Comparison of ENCODE assay signal across 4 worm cellular contexts in genomic region chrIII:5603439-5603986, ce11.
TF ChIP-seq lines count a peak whose summit lies in the region.

Gene madf-11, minus strand, starts transcription at chrIII:5603489.

TF ChIP-seq in whole organism, L2 larva, 48 proteins besides CTCF, POLR2A, EP300 and RAD21 (continues in another document):
- TF ChIP-seq nhr-11 (tag; optimal IDR thresholded peaks at IDR 0.05; lab: Kevin White, UChicago), result no peak
- TF ChIP-seq skn-1 (tag; optimal IDR thresholded peaks at IDR 0.05; lab: Kevin White, UChicago), result no peak
- peak; percentile 65 for TF ChIP-seq gmeb-1 (tag; optimal IDR thresholded peaks at IDR 0.05; lab: Kevin White, UChicago)
- peak; percentile 77 for TF ChIP-seq C34F6.9 (tag; optimal IDR thresholded peaks at IDR 0.05; lab: Kevin White, UChicago)
- TF ChIP-seq fos-1 (tag; optimal IDR thresholded peaks at IDR 0.05; lab: Kevin White, UChicago), result peak; percentile 59
- no peak for TF ChIP-seq nhr-77 (tag; optimal IDR thresholded peaks at IDR 0.05; lab: Kevin White, UChicago)
- no peak for TF ChIP-seq dmd-4 (tag; optimal IDR thresholded peaks at IDR 0.05; lab: Kevin White, UChicago)
- TF ChIP-seq nhr-23 (tag; optimal IDR thresholded peaks at IDR 0.05; lab: Kevin White, UChicago), result no peak
- TF ChIP-seq ztf-4 (tag; optimal IDR thresholded peaks at IDR 0.05; lab: Kevin White, UChicago), result no peak
- TF ChIP-seq lin-13 (GFP tag; optimal IDR thresholded peaks at IDR 0.05; lab: Kevin White, UChicago), result peak; percentile 70
- no peak for TF ChIP-seq ZK546.5 (tag; optimal IDR thresholded peaks at IDR 0.05; lab: Kevin White, UChicago)
- TF ChIP-seq mab-5 (tag; optimal IDR thresholded peaks at IDR 0.05; lab: Kevin White, UChicago), result peak; percentile 53
- TF ChIP-seq sma-9 (GFP tag; optimal IDR thresholded peaks at IDR 0.05; lab: Kevin White, UChicago), result peak; percentile 41
- TF ChIP-seq sma-9 (tag; optimal IDR thresholded peaks at IDR 0.05; lab: Kevin White, UChicago), result no peak
- TF ChIP-seq elt-3 (tag; optimal IDR thresholded peaks at IDR 0.05; lab: Kevin White, UChicago), result no peak
- peak; percentile 4 for TF ChIP-seq blmp-1 (tag; optimal IDR thresholded peaks at IDR 0.05; lab: Kevin White, UChicago; ENCODE audit: insufficient read depth)
- TF ChIP-seq F13H6.1 (tag; optimal IDR thresholded peaks at IDR 0.05; lab: Kevin White, UChicago), result peak; percentile 50
- TF ChIP-seq elt-1 (tag; optimal IDR thresholded peaks at IDR 0.05; lab: Kevin White, UChicago), result no peak
- peak; percentile 27 to 66 for TF ChIP-seq mdl-1 (tag; optimal IDR thresholded peaks at IDR 0.05; lab: Kevin White, UChicago)
- TF ChIP-seq egl-27 (tag; optimal IDR thresholded peaks at IDR 0.05; lab: Kevin White, UChicago), result no peak
- peak; percentile 58 for TF ChIP-seq sma-3 (GFP tag; optimal IDR thresholded peaks at IDR 0.05; lab: Kevin White, UChicago)
- TF ChIP-seq unc-62 (GFP tag; optimal IDR thresholded peaks at IDR 0.05; lab: Kevin White, UChicago), result no peak
- TF ChIP-seq ztf-11 (tag; optimal IDR thresholded peaks at IDR 0.05; lab: Kevin White, UChicago), result no peak
- no peak for TF ChIP-seq lin-39 (tag; optimal IDR thresholded peaks at IDR 0.05; lab: Kevin White, UChicago)

TF ChIP-seq in whole organism, L4 larva, 104 proteins besides CTCF, POLR2A, EP300 and RAD21 (continues in another document):
- TF ChIP-seq pha-4 (GFP tag; IDR thresholded peaks at IDR 0.05; lab: Robert Waterston, UW), result no peak
- no peak for TF ChIP-seq pha-4 (tag; optimal IDR thresholded peaks at IDR 0.05; lab: Kevin White, UChicago)
- TF ChIP-seq gei-8 (GFP tag; optimal IDR thresholded peaks at IDR 0.05; lab: Kevin White, UChicago), result no peak
- TF ChIP-seq lin-1 (GFP tag; IDR thresholded peaks at IDR 0.05; lab: Robert Waterston, UW), result no peak
- TF ChIP-seq zfp-3 (GFP tag; conservative IDR thresholded peaks at IDR 0.05; lab: Robert Waterston, UW), result no peak
- no peak for TF ChIP-seq Y5F2A.4 (GFP tag; optimal IDR thresholded peaks at IDR 0.05; lab: Kevin White, UChicago)
- no peak for TF ChIP-seq Y48G9A.11 (GFP tag; IDR thresholded peaks at IDR 0.05; lab: Robert Waterston, UW)
- no peak for TF ChIP-seq F44E2.7 (GFP tag; IDR thresholded peaks at IDR 0.05; lab: Robert Waterston, UW)
- TF ChIP-seq nhr-102 (tag; optimal IDR thresholded peaks at IDR 0.05; lab: Kevin White, UChicago), result no peak
- peak; percentile 99 for TF ChIP-seq aha-1 (tag; lab: Kevin White, UChicago)
- TF ChIP-seq nhr-237 (tag; optimal IDR thresholded peaks at IDR 0.05; lab: Kevin White, UChicago), result no peak
- no peak for TF ChIP-seq zfp-2 (tag; optimal IDR thresholded peaks at IDR 0.05; lab: Kevin White, UChicago)
- 0 out of 2 replicates have a peak, but pooled peaks have one; percentile 41 for TF ChIP-seq ceh-20 (GFP tag; IDR thresholded peaks at IDR 0.05; lab: Robert Waterston, UW)
- no peak for TF ChIP-seq lin-39 (tag; optimal IDR thresholded peaks at IDR 0.05; lab: Kevin White, UChicago)
- peak; percentile 62 for TF ChIP-seq dmd-6 (GFP tag; IDR thresholded peaks at IDR 0.05; lab: Robert Waterston, UW)
- no peak for TF ChIP-seq F37D6.2 (tag; optimal IDR thresholded peaks at IDR 0.05; lab: Kevin White, UChicago)
- no peak for TF ChIP-seq dmd-8 (GFP tag; IDR thresholded peaks at IDR 0.05; lab: Robert Waterston, UW)
- TF ChIP-seq T26A8.4 (GFP tag; IDR thresholded peaks at IDR 0.05; lab: Robert Waterston, UW), result peak; percentile 37; the same call in 1 of the 2 replicates
- no peak for TF ChIP-seq skn-1 (tag; optimal IDR thresholded peaks at IDR 0.05; lab: Kevin White, UChicago)
- TF ChIP-seq lir-3 (tag; optimal IDR thresholded peaks at IDR 0.05; lab: Kevin White, UChicago), result no peak
- no peak for TF ChIP-seq ama-1 (optimal IDR thresholded peaks at IDR 0.05; lab: Kevin White, UChicago)
- no peak for TF ChIP-seq lin-29 (GFP tag; IDR thresholded peaks at IDR 0.05; lab: Robert Waterston, UW)
- no peak for TF ChIP-seq nhr-25 (tag; optimal IDR thresholded peaks at IDR 0.05; lab: Kevin White, UChicago; ENCODE audit: borderline replicate concordance, insufficient read depth)
- TF ChIP-seq fos-1 (tag; optimal IDR thresholded peaks at IDR 0.05; lab: Kevin White, UChicago), result no peak
- TF ChIP-seq madf-9 (GFP tag; conservative IDR thresholded peaks at IDR 0.05; lab: Robert Waterston, UW), result 0 out of 2 replicates have a peak, but pooled peaks have one; percentile 44

TF ChIP-seq in whole organism, late embryonic, 69 proteins besides CTCF, POLR2A, EP300 and RAD21 (continues in another document):
- TF ChIP-seq ceh-19 (GFP tag; optimal IDR thresholded peaks at IDR 0.05; lab: Kevin White, UChicago) (peak; percentile 29), ceh-24 (tag; optimal IDR thresholded peaks at IDR 0.05; lab: Kevin White, UChicago) (no peak), npax-4 (tag; optimal IDR thresholded peaks at IDR 0.05; lab: Kevin White, UChicago) (no peak), pax-1 (tag; optimal IDR thresholded peaks at IDR 0.05; lab: Kevin White, UChicago) (peak; percentile 3), dmd-4 (tag; optimal IDR thresholded peaks at IDR 0.05; lab: Kevin White, UChicago; ENCODE audit: borderline replicate concordance) (peak; percentile 49), elt-4 (tag; optimal IDR thresholded peaks at IDR 0.05; lab: Kevin White, UChicago) (no peak), K09A11.1 (tag; optimal IDR thresholded peaks at IDR 0.05; lab: Kevin White, UChicago; ENCODE audit: insufficient read depth) (no peak), ets-4 (tag; optimal IDR thresholded peaks at IDR 0.05; lab: Kevin White, UChicago) (peak; percentile 98), nfya-1 (tag; optimal IDR thresholded peaks at IDR 0.05; lab: Kevin White, UChicago) (peak; percentile 46), nhr-11 (tag; optimal IDR thresholded peaks at IDR 0.05; lab: Kevin White, UChicago) (no peak), fax-1 (tag; optimal IDR thresholded peaks at IDR 0.05; lab: Kevin White, UChicago) (peak; percentile 37), ceh-14 (tag; optimal IDR thresholded peaks at IDR 0.05; lab: Kevin White, UChicago) (peak; percentile 46), ceh-2 (tag; optimal IDR thresholded peaks at IDR 0.05; lab: Kevin White, UChicago) (peak; percentile 82), ceh-48 (tag; optimal IDR thresholded peaks at IDR 0.05; lab: Kevin White, UChicago) (peak; percentile 64), F13H6.1 (tag; optimal IDR thresholded peaks at IDR 0.05; lab: Kevin White, UChicago) (peak; percentile 18), pha-2 (tag; optimal IDR thresholded peaks at IDR 0.05; lab: Kevin White, UChicago) (peak; percentile 21), ceh-18 (tag; optimal IDR thresholded peaks at IDR 0.05; lab: Kevin White, UChicago) (peak; percentile 26), odd-2 (tag; optimal IDR thresholded peaks at IDR 0.05; lab: Kevin White, UChicago) (no peak), C08G9.2 (tag; optimal IDR thresholded peaks at IDR 0.05; lab: Kevin White, UChicago) (peak; percentile 88), rnt-1 (tag; optimal IDR thresholded peaks at IDR 0.05; lab: Kevin White, UChicago) (peak; percentile 74), mec-3 (tag; optimal IDR thresholded peaks at IDR 0.05; lab: Kevin White, UChicago; ENCODE audit: borderline replicate concordance) (peak; percentile 82), tbx-7 (tag; optimal IDR thresholded peaks at IDR 0.05; lab: Kevin White, UChicago) (peak; percentile 70), hlh-8 (tag; optimal IDR thresholded peaks at IDR 0.05; lab: Kevin White, UChicago) (peak; percentile 67), pha-4 (tag; optimal IDR thresholded peaks at IDR 0.05; lab: Kevin White, UChicago) (no peak), ttx-3 (tag; optimal IDR thresholded peaks at IDR 0.05; lab: Kevin White, UChicago) (no peak)

TF ChIP-seq in whole organism, mixed stage, embryonic, 35 proteins besides CTCF, POLR2A, EP300 and RAD21:
- TF ChIP-seq ceh-39 (tag; optimal IDR thresholded peaks at IDR 0.05; lab: Kevin White, UChicago), result peak; percentile 72
- peak; percentile 60 for TF ChIP-seq ham-2 (GFP tag; optimal IDR thresholded peaks at IDR 0.05; lab: Kevin White, UChicago)
- no peak for TF ChIP-seq elt-1 (tag; optimal IDR thresholded peaks at IDR 0.05; lab: Kevin White, UChicago; ENCODE audit: borderline replicate concordance, insufficient read depth)
- TF ChIP-seq pha-4 (tag; optimal IDR thresholded peaks at IDR 0.05; lab: Kevin White, UChicago), result peak; percentile 71
- TF ChIP-seq sptf-1 (tag; optimal IDR thresholded peaks at IDR 0.05; lab: Kevin White, UChicago), result peak; percentile 58
- peak; percentile 17 for TF ChIP-seq M03D4.4 (tag; optimal IDR thresholded peaks at IDR 0.05; lab: Kevin White, UChicago)
- peak; percentile 3 for TF ChIP-seq hlh-1 (tag; optimal IDR thresholded peaks at IDR 0.05; lab: Kevin White, UChicago)
- TF ChIP-seq ces-1 (GFP tag; optimal IDR thresholded peaks at IDR 0.05; lab: Kevin White, UChicago), result no peak
- TF ChIP-seq nhr-237 (tag; optimal IDR thresholded peaks at IDR 0.05; lab: Kevin White, UChicago), result peak; percentile 34
- TF ChIP-seq snpc-4 (tag; optimal IDR thresholded peaks at IDR 0.05; lab: Kevin White, UChicago), result no peak
- peak; percentile 49 for TF ChIP-seq lsy-2 (tag; optimal IDR thresholded peaks at IDR 0.05; lab: Kevin White, UChicago)
- TF ChIP-seq unc-120 (tag; optimal IDR thresholded peaks at IDR 0.05; lab: Kevin White, UChicago; ENCODE audit: poor library complexity, severe bottlenecking), result peak; percentile 31
- no peak for TF ChIP-seq mab-5 (tag; optimal IDR thresholded peaks at IDR 0.05; lab: Kevin White, UChicago)
- TF ChIP-seq mep-1 (tag; optimal IDR thresholded peaks at IDR 0.05; lab: Kevin White, UChicago), result peak; percentile 36
